Fruit fly (Drosophila melanogaster) whole organism, embryonic: ENCODE data around the gene iav.

Source experiments
- Aef1 ChIP-seq: fragments of 200-800 bp; sonication (Bioruptor generic); IDR thresholded peaks from 3 replicates; pipeline ENCODE4 v1.3.6; 2022; ENCODE audit warnings: missing biosample characterization, missing genetic modification characterization
- CG10147 ChIP-seq: fragments of 200-800 bp; sonication (Bioruptor generic); optimal IDR thresholded peaks from 2 replicates; lab custom pipeline; 2019; ENCODE audit warnings: missing biosample characterization, mild to moderate bottlenecking, missing genetic modification characterization, moderate library complexity
- CG10431 ChIP-seq: fragments of 200-800 bp; sonication (Bioruptor generic); optimal IDR thresholded peaks from 3 replicates; lab custom pipeline; 2018; ENCODE audit warnings: missing biosample characterization, mild to moderate bottlenecking, missing genetic modification characterization
- CG10543 ChIP-seq: fragments of 200-800 bp; sonication (Bioruptor generic); optimal IDR thresholded peaks from 3 replicates; lab custom pipeline; 2017; ENCODE audit warnings: missing biosample characterization, mild to moderate bottlenecking, missing genetic modification characterization, moderate library complexity
- CG10565 ChIP-seq: fragments of 200-800 bp; sonication (Bioruptor generic); optimal IDR thresholded peaks from 3 replicates; lab custom pipeline; 2016; ENCODE audit warnings: missing biosample characterization, mild to moderate bottlenecking, missing genetic modification characterization
- CG11695 ChIP-seq: fragments of 200-800 bp; sonication (Bioruptor generic); IDR thresholded peaks from 3 replicates; pipeline ENCODE4 v1.3.6; 2022; ENCODE audit warnings: missing biosample characterization, missing genetic modification characterization
- CG12299 ChIP-seq: fragments of 200-800 bp; sonication (Bioruptor generic); optimal IDR thresholded peaks from 2 replicates; lab custom pipeline; 2018; ENCODE audit warnings: missing biosample characterization, mild to moderate bottlenecking, missing genetic modification characterization
- CG1233 ChIP-seq: fragments of 200-800 bp; sonication (Bioruptor generic); optimal IDR thresholded peaks from 4 replicates; lab custom pipeline; 2018; ENCODE audit warnings: missing biosample characterization, mild to moderate bottlenecking, missing genetic modification characterization
- CG13624 ChIP-seq: fragments of 200-800 bp; sonication (Bioruptor generic); optimal IDR thresholded peaks from 2 replicates; lab custom pipeline; 2016; ENCODE audit warnings: missing biosample characterization, missing genetic modification characterization
- CG14965 ChIP-seq: fragments of 200-800 bp; sonication (Bioruptor generic); optimal IDR thresholded peaks from 2 replicates; lab custom pipeline; 2016; ENCODE audit warnings: missing biosample characterization, missing genetic modification characterization, borderline replicate concordance
- CG15011 ChIP-seq: fragments of 200-800 bp; sonication (Bioruptor generic); optimal IDR thresholded peaks from 3 replicates; lab custom pipeline; 2018; ENCODE audit warnings: missing biosample characterization, mild to moderate bottlenecking, missing genetic modification characterization
- CG16815 ChIP-seq: fragments of 200-800 bp; sonication (Bioruptor generic); optimal IDR thresholded peaks from 3 replicates; lab custom pipeline; 2017; ENCODE audit warnings: missing biosample characterization, mild to moderate bottlenecking, missing genetic modification characterization
- CG17912 ChIP-seq: fragments of 200-800 bp; sonication (Bioruptor generic); optimal IDR thresholded peaks from 2 replicates; lab custom pipeline; 2018; ENCODE audit warnings: missing biosample characterization, mild to moderate bottlenecking, missing genetic modification characterization
- CG18599 ChIP-seq: fragments of 200-800 bp; sonication (Bioruptor generic); optimal IDR thresholded peaks from 3 replicates; lab custom pipeline; 2017; ENCODE audit warnings: missing biosample characterization, missing genetic modification characterization, mild to moderate bottlenecking, moderate library complexity, missing genetic modification reagents
- CG34422 ChIP-seq: fragments of 200-800 bp; sonication (Bioruptor generic); IDR thresholded peaks from 3 replicates; pipeline ENCODE4 v1.3.6; 2022; ENCODE audit warnings: missing biosample characterization, missing genetic modification characterization
- CG4820 ChIP-seq: fragments of 200-800 bp; sonication (Bioruptor generic); optimal IDR thresholded peaks from 3 replicates; lab custom pipeline; 2016; ENCODE audit warnings: missing biosample characterization, missing genetic modification characterization
- CG5245 ChIP-seq: fragments of 200-800 bp; sonication (Bioruptor generic); optimal IDR thresholded peaks from 3 replicates; lab custom pipeline; 2016; ENCODE audit warnings: missing biosample characterization, missing genetic modification characterization
- CG6654 ChIP-seq: fragments of 200-800 bp; sonication (Bioruptor generic); optimal IDR thresholded peaks from 2 replicates; lab custom pipeline; 2017; ENCODE audit warnings: missing biosample characterization, mild to moderate bottlenecking, missing genetic modification characterization
- CG6854 ChIP-seq: fragments of 200-800 bp; sonication (Bioruptor generic); optimal IDR thresholded peaks from 3 replicates; lab custom pipeline; 2017; ENCODE audit warnings: missing biosample characterization, mild to moderate bottlenecking, missing genetic modification characterization
- CG7963 ChIP-seq: fragments of 200-800 bp; sonication (Bioruptor generic); IDR thresholded peaks from 3 replicates; pipeline ENCODE4 v1.3.6; 2022; ENCODE audit warnings: missing biosample characterization, missing genetic modification characterization; ENCODE audit not compliant: partially characterized antibody
- CG9876 ChIP-seq: fragments of 200-800 bp; sonication (Bioruptor generic); optimal IDR thresholded peaks from 2 replicates; lab custom pipeline; 2016; ENCODE audit warnings: missing biosample characterization, missing genetic modification characterization
- Dfd ChIP-seq, 2 experiments: fragments of >200 bp; optimal IDR thresholded peaks; 2 replicates each; lab custom pipeline; 2017; ENCODE audit warnings: missing biosample characterization in 2 of 2, missing genetic modification characterization in 2 of 2
- Dp ChIP-seq: fragments of 200-800 bp; sonication (Bioruptor generic); optimal IDR thresholded peaks from 2 replicates; lab custom pipeline; 2018; ENCODE audit warnings: missing biosample characterization, mild to moderate bottlenecking, missing genetic modification characterization, moderate library complexity
- ERR ChIP-seq: fragments of 200-800 bp; sonication (Bioruptor generic); optimal IDR thresholded peaks from 2 replicates; lab custom pipeline; 2016; ENCODE audit warnings: missing biosample characterization, missing genetic modification characterization
- HmgD ChIP-seq: fragments of 200-800 bp; sonication (Bioruptor generic); optimal IDR thresholded peaks from 3 replicates; lab custom pipeline; 2016; ENCODE audit warnings: missing biosample characterization, missing genetic modification characterization
- Hr3 ChIP-seq: fragments of 200-800 bp; sonication (Bioruptor generic); optimal IDR thresholded peaks from 3 replicates; lab custom pipeline; 2016; ENCODE audit warnings: missing biosample characterization, missing genetic modification characterization
- Lhr ChIP-seq: fragments of 200-800 bp; sonication (Bioruptor generic); optimal IDR thresholded peaks from 3 replicates; lab custom pipeline; 2017; ENCODE audit warnings: mild to moderate bottlenecking, missing biosample characterization, missing genetic modification reagents, missing genetic modification characterization
- Mad ChIP-seq: fragments of 200-800 bp; sonication (Bioruptor generic); optimal IDR thresholded peaks from 2 replicates; lab custom pipeline; 2016; ENCODE audit warnings: missing biosample characterization, missing genetic modification characterization
- NC2α ChIP-seq: fragments of 200-800 bp; sonication (Bioruptor generic); optimal IDR thresholded peaks from 2 replicates; lab custom pipeline; 2016; ENCODE audit warnings: missing biosample characterization, missing genetic modification characterization
- NFAT ChIP-seq: fragments of 200-800 bp; sonication (Bioruptor generic); IDR thresholded peaks from 2 replicates; pipeline ENCODE4 v1.3.6; 2022; ENCODE audit warnings: missing biosample characterization, missing genetic modification characterization
- Sox100B ChIP-seq: fragments of 200-800 bp; sonication (Bioruptor generic); optimal IDR thresholded peaks from 3 replicates; lab custom pipeline; 2018; ENCODE audit warnings: missing biosample characterization, mild to moderate bottlenecking, missing genetic modification characterization
- Spps ChIP-seq: fragments of 200-800 bp; sonication (Bioruptor generic); optimal IDR thresholded peaks from 2 replicates; lab custom pipeline; 2018; ENCODE audit warnings: missing biosample characterization, mild to moderate bottlenecking, missing genetic modification characterization
- Xrp1 ChIP-seq: fragments of 200-800 bp; sonication (Bioruptor generic); IDR thresholded peaks from 2 replicates; pipeline ENCODE4 v1.3.6; 2022; ENCODE audit warnings: missing biosample characterization, missing genetic modification characterization
- ap ChIP-seq: fragments of 200-800 bp; sonication (Bioruptor generic); IDR thresholded peaks from 2 replicates; pipeline ENCODE4 v1.3.6; 2022; ENCODE audit warnings: missing biosample characterization, missing genetic modification characterization
- bcd ChIP-seq: fragments of 200-800 bp; sonication (Bioruptor generic); optimal IDR thresholded peaks from 2 replicates; lab custom pipeline; 2017; ENCODE audit warnings: missing biosample characterization, mild to moderate bottlenecking, missing genetic modification characterization
- chinmo ChIP-seq: fragments of 200-800 bp; sonication (Bioruptor generic); IDR thresholded peaks from 4 replicates; pipeline ENCODE4 v1.3.6; 2022; ENCODE audit warnings: missing biosample characterization, missing genetic modification characterization; ENCODE audit not compliant: partially characterized antibody
- corto ChIP-seq: fragments of 200-800 bp; sonication (Bioruptor generic); optimal IDR thresholded peaks from 2 replicates; lab custom pipeline; 2016; ENCODE audit warnings: missing biosample characterization, mild to moderate bottlenecking, missing genetic modification characterization, moderate library complexity
- cwo ChIP-seq: fragments of 200-800 bp; sonication (Bioruptor generic); optimal IDR thresholded peaks from 3 replicates; lab custom pipeline; 2017; ENCODE audit warnings: missing biosample characterization, missing genetic modification characterization, mild to moderate bottlenecking, moderate library complexity, missing genetic modification reagents
- esg ChIP-seq: fragments of 200-800 bp; sonication (Bioruptor generic); conservative IDR thresholded peaks from 2 replicates; pipeline ENCODE4 v1.3.6; 2022; ENCODE audit warnings: missing biosample characterization, missing genetic modification characterization
- eyg ChIP-seq: fragments of 200-800 bp; sonication (Bioruptor generic); optimal IDR thresholded peaks from 3 replicates; lab custom pipeline; 2016; ENCODE audit warnings: missing biosample characterization, missing genetic modification characterization
- gsb ChIP-seq: fragments of 200-800 bp; sonication (Bioruptor generic); IDR thresholded peaks from 2 replicates; pipeline ENCODE4 v1.3.6; 2022; ENCODE audit warnings: missing biosample characterization, missing genetic modification characterization
- gsb-n ChIP-seq: fragments of 200-800 bp; sonication (Bioruptor generic); optimal IDR thresholded peaks from 3 replicates; lab custom pipeline; 2018; ENCODE audit warnings: missing biosample characterization, mild to moderate bottlenecking, missing genetic modification characterization
- pnt ChIP-seq: fragments of 200-800 bp; sonication (Bioruptor generic); optimal IDR thresholded peaks from 3 replicates; lab custom pipeline; 2016; ENCODE audit warnings: missing biosample characterization, missing genetic modification characterization
- prd ChIP-seq, 3 experiments: fragments of >200 bp in 2 of 3; fragments of 200-800 bp in 1 of 3; sonication (Bioruptor generic) in 1 of 3; optimal IDR thresholded peaks in 2 of 3; IDR thresholded peaks in 1 of 3; 2 replicates in 2 of 3; 3 replicates in 1 of 3; pipeline versions ENCODE4 v1.3.6 to Lab custom; 2017 to 2022; ENCODE audit warnings: missing biosample characterization in 1 of 3, missing genetic modification characterization in 1 of 3
- pum ChIP-seq: fragments of 200-800 bp; sonication (Bioruptor generic); optimal IDR thresholded peaks from 2 replicates; lab custom pipeline; 2016; ENCODE audit warnings: missing biosample characterization, missing genetic modification characterization
- rib ChIP-seq: fragments of 200-800 bp; sonication (Bioruptor generic); IDR thresholded peaks from 2 replicates; pipeline ENCODE4 v1.3.6; 2022; ENCODE audit warnings: missing biosample characterization, missing genetic modification characterization
- tin ChIP-seq: fragments of 200-800 bp; sonication (Bioruptor generic); optimal IDR thresholded peaks from 3 replicates; lab custom pipeline; 2016; ENCODE audit warnings: missing biosample characterization, missing genetic modification characterization
- trh ChIP-seq: fragments of 200-800 bp; sonication (Bioruptor generic); optimal IDR thresholded peaks from 2 replicates; lab custom pipeline; 2016; ENCODE audit warnings: missing biosample characterization, missing genetic modification characterization
- vnd ChIP-seq: fragments of 200-800 bp; sonication (Bioruptor generic); IDR thresholded peaks from 3 replicates; pipeline ENCODE4 v1.3.6; 2022; ENCODE audit warnings: missing biosample characterization, missing genetic modification characterization; ENCODE audit not compliant: partially characterized antibody
- wor ChIP-seq: fragments of 200-800 bp; sonication (Bioruptor generic); IDR thresholded peaks from 2 replicates; pipeline ENCODE4 v1.3.6; 2022; ENCODE audit warnings: missing biosample characterization, missing genetic modification characterization

iav gene

DNA sequence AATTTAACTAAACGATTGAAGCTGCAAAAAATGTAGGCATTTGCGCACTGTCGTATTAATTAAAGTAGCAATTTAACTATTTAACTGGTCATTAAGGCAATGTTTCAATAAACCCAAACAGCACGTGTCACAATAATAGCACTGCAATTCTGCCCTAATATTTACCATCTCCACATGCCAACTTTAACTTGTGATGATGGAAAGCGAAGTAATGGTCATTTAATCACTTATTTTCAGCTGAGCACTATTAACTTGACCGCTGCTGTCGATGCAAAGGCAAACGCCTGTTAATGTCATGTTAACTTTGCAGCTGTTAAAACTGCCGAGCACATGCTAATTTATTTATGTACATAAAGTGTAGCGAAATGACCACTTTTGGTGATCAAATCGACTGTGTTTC, 19.6 kb upstream of the iav start (continued):
- TF ChIP-seq CG9876 (GFP tag; lab: Kevin White, UChicago): peak; percentile 61
- TF ChIP-seq pnt (GFP tag; lab: Kevin White, UChicago): peak; percentile 59
- peak; percentile 85 for TF ChIP-seq Aef1 (GFP tag; lab: Robert Waterston, UW)
- no peak for TF ChIP-seq Dp (GFP tag; lab: Kevin White, UChicago)
- TF ChIP-seq CG6854 (GFP tag; lab: Kevin White, UChicago): peak; percentile 67
- TF ChIP-seq CG18599 (GFP tag; lab: Kevin White, UChicago): peak; percentile 78
- TF ChIP-seq chinmo: no peak
- peak; percentile 37 for TF ChIP-seq Spps (tag; lab: Kevin White, UChicago)
- peak; percentile 52 for TF ChIP-seq gsb-n (tag; lab: Kevin White, UChicago)
- peak; percentile 67 for TF ChIP-seq CG15011 (GFP tag; lab: Kevin White, UChicago)
- TF ChIP-seq esg (GFP tag; lab: Robert Waterston, UW): peak; percentile 80
- peak; percentile 68 for TF ChIP-seq cwo (GFP tag; lab: Kevin White, UChicago)
- TF ChIP-seq CG5245 (GFP tag; lab: Kevin White, UChicago): peak; percentile 78
- TF ChIP-seq CG13624: peak; percentile 81
- peak; percentile 65 for TF ChIP-seq Hr3 (GFP tag; lab: Kevin White, UChicago)
- TF ChIP-seq wor (GFP tag; lab: Robert Waterston, UW): peak; percentile 68
- peak; percentile 78 for TF ChIP-seq Mad (GFP tag; lab: Kevin White, UChicago)
- peak; percentile 69 for TF ChIP-seq tin (GFP tag; lab: Kevin White, UChicago)
- TF ChIP-seq CG4820 (GFP tag; lab: Kevin White, UChicago): peak; percentile 69
- no peak for TF ChIP-seq CG10543 (GFP tag; lab: Kevin White, UChicago)
- TF ChIP-seq CG7963 (GFP tag; lab: Robert Waterston, UW): no peak
- TF ChIP-seq pum (GFP tag; lab: Kevin White, UChicago): peak; percentile 56
- peak; percentile 46 for TF ChIP-seq ERR (GFP tag; lab: Kevin White, UChicago)
- peak; percentile 31 for TF ChIP-seq NC2α (GFP tag; lab: Kevin White, UChicago)
- TF ChIP-seq CG10147: peak; percentile 73
- TF ChIP-seq corto (GFP tag; lab: Kevin White, UChicago): no peak
- TF ChIP-seq CG14965 (GFP tag; lab: Kevin White, UChicago): peak; percentile 8
- peak; percentile 85 for TF ChIP-seq NFAT (GFP tag; lab: Robert Waterston, UW)
- peak; percentile 46 for TF ChIP-seq CG6654
- peak; percentile 83; the same call in 2 of the 3 replicates for TF ChIP-seq CG11695 (GFP tag; lab: Robert Waterston, UW)
- TF ChIP-seq Sox100B: peak; percentile 66
- TF ChIP-seq CG10431 (GFP tag; lab: Kevin White, UChicago): no peak
- TF ChIP-seq CG34422: peak; percentile 87
- TF ChIP-seq trh (GFP tag; lab: Kevin White, UChicago): peak; percentile 35
- peak; percentile 62 for TF ChIP-seq HmgD (GFP tag; lab: Kevin White, UChicago)
- peak; percentile 82 for TF ChIP-seq bcd (GFP tag; lab: Kevin White, UChicago)
- 0 out of 2 replicates have a peak, but pooled peaks have one; percentile 58 for TF ChIP-seq rib
- TF ChIP-seq CG12299 (tag; lab: Kevin White, UChicago): peak; percentile 72
- TF ChIP-seq CG1233 (GFP tag; lab: Kevin White, UChicago): peak; percentile 83
- TF ChIP-seq Xrp1 (GFP tag; lab: Robert Waterston, UW): peak; percentile 84
- TF ChIP-seq eyg: peak; percentile 67
- TF ChIP-seq Lhr (GFP tag; lab: Kevin White, UChicago): peak; percentile 41
- no peak for TF ChIP-seq Dfd (GFP tag; optimal IDR thresholded peaks at IDR 0.05; lab: Kevin White, UChicago)
- TF ChIP-seq CG16815: peak; percentile 71
- no peak for TF ChIP-seq vnd (GFP tag; lab: Robert Waterston, UW)
- peak; percentile 83 for TF ChIP-seq gsb (GFP tag; lab: Robert Waterston, UW)
- no peak for TF ChIP-seq prd (optimal IDR thresholded peaks at IDR 0.05; lab: Kevin White, UChicago)
- TF ChIP-seq prd (GFP tag; IDR thresholded peaks at IDR 0.05; lab: Robert Waterston, UW): peak; percentile 88
- TF ChIP-seq ap (GFP tag; lab: Robert Waterston, UW): peak; percentile 86
- peak; percentile 29 for TF ChIP-seq CG17912 (GFP tag; lab: Kevin White, UChicago)
- TF ChIP-seq CG10565 (GFP tag; lab: Kevin White, UChicago): peak; percentile 49
